Worm (Caenorhabditis elegans): ENCODE data around the gene ceh-24.

ce11 chrV:13790117-13790516, 22.9 kb upstream of the ceh-24 start:
- TF ChIP-seq tbx-37 (GFP tag; conservative IDR thresholded peaks at IDR 0.05): no peak
- no peak for TF ChIP-seq ama-1 (optimal IDR thresholded peaks at IDR 0.05)
- TF ChIP-seq hmbx-1 (tag; optimal IDR thresholded peaks at IDR 0.05): no peak
- no peak for TF ChIP-seq tbx-11 (GFP tag; IDR thresholded peaks at IDR 0.05)
- no peak for TF ChIP-seq scrt-1 (GFP tag; IDR thresholded peaks at IDR 0.05)
- no peak for TF ChIP-seq ceh-36 (tag; optimal IDR thresholded peaks at IDR 0.05)
- no peak for TF ChIP-seq tra-4 (tag; optimal IDR thresholded peaks at IDR 0.05)
- TF ChIP-seq hmg-4 (GFP tag; optimal IDR thresholded peaks at IDR 0.05): no peak
- no peak for TF ChIP-seq flt-1 (GFP tag; IDR thresholded peaks at IDR 0.05)
- no peak for TF ChIP-seq aly-1 (tag; optimal IDR thresholded peaks at IDR 0.05)
- no peak for TF ChIP-seq ceh-13 (GFP tag; optimal IDR thresholded peaks at IDR 0.05)
